Worm (Caenorhabditis elegans) whole organism, L4/young adult: Measurements from ENCODE around the gene srz-32.

Experiments used
- W03F9.2 ChIP-seq: fragments of 150-350 bp; optimal IDR thresholded peaks from 2 replicates; lab custom pipeline; 2014; ENCODE audit warnings: missing biosample characterization, missing genetic modification characterization
- him-1 ChIP-seq: sonication (generic microtip); optimal IDR thresholded peaks from 2 replicates; lab custom pipeline; 2016; ENCODE audit warnings: missing genotype, missing genetic modification reagents, missing genetic modification characterization, missing compliant biosample characterization

ce11 chrIV:3395581-3395980 is 40.5 kb upstream of the srz-32 start, which contains the start of gene C04C3.14:
- TF ChIP-seq him-1 (tag; lab: Kevin White, UChicago), result no peak
- no peak for TF ChIP-seq W03F9.2 (tag; lab: Kevin White, UChicago)
